Worm (Caenorhabditis elegans) whole organism, mixed stage, embryonic: ENCODE results near the gene C17C3.6.

ENCODE experiments used
- M03D4.4 ChIP-seq: sonication (generic microtip); optimal IDR thresholded peaks from 2 replicates; lab custom pipeline; 2017; ENCODE audit warnings: mild to moderate bottlenecking, missing genetic modification characterization, missing compliant biosample characterization
- bed-3 ChIP-seq: fragments of 200-800 bp; sonication (Bioruptor generic); optimal IDR thresholded peaks from 3 replicates; lab custom pipeline; 2018; ENCODE audit warnings: mild to moderate bottlenecking, missing genetic modification characterization, moderate library complexity, missing compliant biosample characterization
- blmp-1 ChIP-seq: fragments of 150-350 bp; optimal IDR thresholded peaks from 2 replicates; lab custom pipeline; 2014; ENCODE audit warnings: missing biosample characterization, missing genetic modification characterization
- ceh-39 ChIP-seq: fragments of 150-350 bp; optimal IDR thresholded peaks from 2 replicates; lab custom pipeline; 2014; ENCODE audit warnings: missing biosample characterization, missing genetic modification characterization
- ceh-43 ChIP-seq: fragments of 200-800 bp; sonication (Bioruptor generic); optimal IDR thresholded peaks from 2 replicates; lab custom pipeline; 2018; ENCODE audit warnings: mild to moderate bottlenecking, missing genetic modification characterization, moderate library complexity, missing compliant biosample characterization
- ceh-83 ChIP-seq: fragments of 200-800 bp; sonication (Bioruptor generic); optimal IDR thresholded peaks from 2 replicates; lab custom pipeline; 2018; ENCODE audit warnings: mild to moderate bottlenecking, missing genetic modification characterization, missing compliant biosample characterization
- ces-1 ChIP-seq: fragments of 150-350 bp; optimal IDR thresholded peaks from 2 replicates; lab custom pipeline; 2014; ENCODE audit warnings: missing biosample characterization, missing genetic modification reagents, missing genetic modification characterization
- cnd-1 ChIP-seq: fragments of 200-800 bp; sonication (Bioruptor generic); optimal IDR thresholded peaks from 2 replicates; lab custom pipeline; 2018; ENCODE audit warnings: mild to moderate bottlenecking, missing genetic modification characterization, missing compliant biosample characterization
- drap-1 ChIP-seq: fragments of 200-800 bp; sonication (Bioruptor generic); optimal IDR thresholded peaks from 3 replicates; lab custom pipeline; 2018; ENCODE audit warnings: mild to moderate bottlenecking, missing genetic modification characterization, missing compliant biosample characterization
- elt-1 ChIP-seq: sonication (generic microtip); optimal IDR thresholded peaks from 2 replicates; lab custom pipeline; 2017; ENCODE audit warnings: missing genetic modification characterization, mild to moderate bottlenecking, missing compliant biosample characterization, antibody characterized with exemption, moderate library complexity, borderline replicate concordance; ENCODE audit not compliant: insufficient read depth
- elt-3 ChIP-seq: fragments of 150-350 bp; optimal IDR thresholded peaks from 2 replicates; lab custom pipeline; 2014; ENCODE audit warnings: missing biosample characterization, missing genetic modification characterization
- flh-1 ChIP-seq: fragments of 200-800 bp; sonication (Bioruptor generic); optimal IDR thresholded peaks from 2 replicates; lab custom pipeline; 2018; ENCODE audit warnings: mild to moderate bottlenecking, missing genetic modification characterization, moderate library complexity, missing compliant biosample characterization
- ham-2 ChIP-seq: fragments of 200-800 bp; sonication (Bioruptor generic); optimal IDR thresholded peaks from 2 replicates; lab custom pipeline; 2018; ENCODE audit warnings: mild to moderate bottlenecking, missing genetic modification characterization, missing compliant biosample characterization
- hlh-1 ChIP-seq: fragments of 150-350 bp; optimal IDR thresholded peaks from 2 replicates; lab custom pipeline; 2014; ENCODE audit warnings: missing biosample characterization, missing genetic modification reagents, missing genetic modification characterization
- lin-13 ChIP-seq: fragments of 150-350 bp; optimal IDR thresholded peaks from 2 replicates; lab custom pipeline; 2014; ENCODE audit warnings: missing biosample characterization, missing genetic modification characterization
- lin-32 ChIP-seq: fragments of 200-800 bp; sonication (Bioruptor generic); optimal IDR thresholded peaks from 2 replicates; lab custom pipeline; 2018; ENCODE audit warnings: mild to moderate bottlenecking, missing genetic modification characterization, missing compliant biosample characterization
- lsy-2 ChIP-seq: fragments of 150-350 bp; optimal IDR thresholded peaks from 2 replicates; lab custom pipeline; 2014; ENCODE audit warnings: missing biosample characterization, missing genetic modification characterization
- mab-5 ChIP-seq: fragments of 150-350 bp; optimal IDR thresholded peaks from 2 replicates; lab custom pipeline; 2014; ENCODE audit warnings: missing biosample characterization, missing genetic modification characterization
- mep-1 ChIP-seq: fragments of 150-350 bp; optimal IDR thresholded peaks from 2 replicates; lab custom pipeline; 2017; ENCODE audit warnings: missing biosample characterization, missing genetic modification reagents, missing genetic modification characterization, inconsistent platforms
- mls-2 ChIP-seq: sonication (generic microtip); optimal IDR thresholded peaks from 2 replicates; lab custom pipeline; 2016; ENCODE audit warnings: mild to moderate bottlenecking, missing genetic modification characterization, moderate library complexity, missing compliant biosample characterization
- nhr-12 ChIP-seq: fragments of 150-350 bp; optimal IDR thresholded peaks from 2 replicates; lab custom pipeline; 2014; ENCODE audit warnings: missing biosample characterization, missing genetic modification characterization
- nhr-2 ChIP-seq: fragments of 150-350 bp; optimal IDR thresholded peaks from 2 replicates; lab custom pipeline; 2014; ENCODE audit warnings: missing biosample characterization, missing genetic modification characterization
- nhr-237 ChIP-seq: fragments of 150-350 bp; optimal IDR thresholded peaks from 2 replicates; lab custom pipeline; 2014; ENCODE audit warnings: missing biosample characterization, missing genetic modification characterization
- nhr-28 ChIP-seq: fragments of 150-350 bp; optimal IDR thresholded peaks from 2 replicates; lab custom pipeline; 2014; ENCODE audit warnings: missing biosample characterization, missing genetic modification characterization
- nhr-76 ChIP-seq: sonication (generic microtip); optimal IDR thresholded peaks from 2 replicates; lab custom pipeline; 2017; ENCODE audit warnings: missing biosample characterization, missing genetic modification characterization
- pha-4 ChIP-seq: fragments of 150-350 bp; optimal IDR thresholded peaks from 2 replicates; lab custom pipeline; 2018; ENCODE audit warnings: missing biosample characterization, missing genetic modification reagents, missing genetic modification characterization
- sem-2 ChIP-seq: fragments of 200-800 bp; sonication (Bioruptor generic); optimal IDR thresholded peaks from 2 replicates; lab custom pipeline; 2018; ENCODE audit warnings: mild to moderate bottlenecking, missing genetic modification characterization, missing compliant biosample characterization
- sptf-1 ChIP-seq: sonication (generic microtip); optimal IDR thresholded peaks from 2 replicates; lab custom pipeline; 2017; ENCODE audit warnings: mild to moderate bottlenecking, missing genetic modification characterization, moderate library complexity, missing compliant biosample characterization
- tbx-8 ChIP-seq: fragments of 200-800 bp; sonication (Bioruptor generic); optimal IDR thresholded peaks from 2 replicates; lab custom pipeline; 2018; ENCODE audit warnings: mild to moderate bottlenecking, missing genetic modification characterization, moderate library complexity, missing compliant biosample characterization
- unc-120 ChIP-seq: sonication (generic microtip); optimal IDR thresholded peaks from 2 replicates; lab custom pipeline; 2017; ENCODE audit warnings: missing genetic modification characterization, missing compliant biosample characterization; ENCODE audit not compliant: poor library complexity, severe bottlenecking
- unc-39 ChIP-seq: fragments of 150-350 bp; optimal IDR thresholded peaks from 2 replicates; lab custom pipeline; 2014; ENCODE audit warnings: missing biosample characterization, missing genetic modification characterization
- unc-62 ChIP-seq: fragments of 150-350 bp; optimal IDR thresholded peaks from 2 replicates; lab custom pipeline; 2014; ENCODE audit warnings: missing biosample characterization, missing genetic modification reagents, missing genetic modification characterization
- zip-8 ChIP-seq: fragments of 150-350 bp; optimal IDR thresholded peaks from 2 replicates; lab custom pipeline; 2014; ENCODE audit warnings: missing biosample characterization, missing genetic modification characterization
- ztf-11 ChIP-seq: fragments of 150-350 bp; optimal IDR thresholded peaks from 2 replicates; lab custom pipeline; 2014; ENCODE audit warnings: missing biosample characterization, missing genetic modification characterization

The C17C3.6 gene

ce11 chrII:5587794-5588193 is 37.9 kb downstream of the C17C3.6 start:
- TF ChIP-seq elt-3: no peak

- TF ChIP-seq lin-13 (no peak), nhr-237 (tag; lab: Kevin White, UChicago) (no peak), elt-1 (tag; lab: Kevin White, UChicago) (no peak), sptf-1 (no peak), nhr-28 (tag; lab: Kevin White, UChicago) (no peak)
Measured at ce11 chrII:5589690-5590089, 39.8 kb downstream of the C17C3.6 start, which contains the start of gene C17G10.13. C17G10.13 (minus strand) TSS chrII:5589790.

- TF ChIP-seq sem-2 (GFP tag; lab: Kevin White, UChicago): no peak
- no peak for TF ChIP-seq cnd-1 (tag; lab: Kevin White, UChicago)
- TF ChIP-seq nhr-76 (tag; lab: Kevin White, UChicago): no peak
- no peak for TF ChIP-seq sptf-1
- no peak for TF ChIP-seq nhr-237 (tag; lab: Kevin White, UChicago)
- TF ChIP-seq M03D4.4 (tag; lab: Kevin White, UChicago): no peak
- TF ChIP-seq lin-13: no peak
- no peak for TF ChIP-seq elt-3
- TF ChIP-seq pha-4 (tag; lab: Kevin White, UChicago): no peak
- no peak for TF ChIP-seq elt-1 (tag; lab: Kevin White, UChicago)
- TF ChIP-seq ceh-83 (GFP tag; lab: Kevin White, UChicago): no peak
- no peak for TF ChIP-seq ces-1 (GFP tag; lab: Kevin White, UChicago)
- no peak for TF ChIP-seq nhr-28 (tag; lab: Kevin White, UChicago)
- TF ChIP-seq tbx-8 (GFP tag; lab: Kevin White, UChicago): no peak
- no peak for TF ChIP-seq unc-120 (tag; lab: Kevin White, UChicago)
- no peak for TF ChIP-seq hlh-1 (tag; lab: Kevin White, UChicago)
- no peak for TF ChIP-seq ham-2 (GFP tag; lab: Kevin White, UChicago)
Measured at ce11 chrII:5591558-5591957, 41.7 kb downstream of the C17C3.6 start.

ce11 chrII:5592857-5593256 is 43.0 kb downstream of the C17C3.6 start:
- no peak for TF ChIP-seq elt-3
- no peak for TF ChIP-seq unc-62
- no peak for TF ChIP-seq pha-4 (tag; lab: Kevin White, UChicago)
- no peak for TF ChIP-seq unc-39 (tag; lab: Kevin White, UChicago)
- no peak for TF ChIP-seq nhr-237 (tag; lab: Kevin White, UChicago)
- no peak for TF ChIP-seq ham-2 (GFP tag; lab: Kevin White, UChicago)
- no peak for TF ChIP-seq mls-2 (tag; lab: Kevin White, UChicago)

- TF ChIP-seq nhr-28 (tag; lab: Kevin White, UChicago): no peak
- TF ChIP-seq ceh-83 (GFP tag; lab: Kevin White, UChicago): no peak
- peak; percentile 86 for TF ChIP-seq hlh-1 (tag; lab: Kevin White, UChicago)
- TF ChIP-seq drap-1 (GFP tag; lab: Kevin White, UChicago): no peak
- TF ChIP-seq nhr-12: no peak
- TF ChIP-seq ces-1 (GFP tag; lab: Kevin White, UChicago): peak; percentile 45
- TF ChIP-seq lsy-2 (tag; lab: Kevin White, UChicago): peak; percentile 44
- no peak for TF ChIP-seq pha-4 (tag; lab: Kevin White, UChicago)
- no peak for TF ChIP-seq zip-8
- TF ChIP-seq mep-1 (tag; lab: Kevin White, UChicago): peak; percentile 87
- peak; percentile 2 for TF ChIP-seq nhr-2 (tag; lab: Kevin White, UChicago)
- peak; percentile 74 for TF ChIP-seq unc-120 (tag; lab: Kevin White, UChicago)
- TF ChIP-seq mls-2 (tag; lab: Kevin White, UChicago): no peak
- TF ChIP-seq nhr-237 (tag; lab: Kevin White, UChicago): peak; percentile 39
- TF ChIP-seq ham-2 (GFP tag; lab: Kevin White, UChicago): no peak
- no peak for TF ChIP-seq tbx-8 (GFP tag; lab: Kevin White, UChicago)
- TF ChIP-seq sptf-1: no peak
- TF ChIP-seq sem-2 (GFP tag; lab: Kevin White, UChicago): no peak
- no peak for TF ChIP-seq lin-32 (GFP tag; lab: Kevin White, UChicago)
- peak; percentile 81 for TF ChIP-seq lin-13
- TF ChIP-seq bed-3 (GFP tag; lab: Kevin White, UChicago): no peak
- TF ChIP-seq nhr-76 (tag; lab: Kevin White, UChicago): no peak
- TF ChIP-seq cnd-1 (tag; lab: Kevin White, UChicago): peak; percentile 47
- no peak for TF ChIP-seq ztf-11 (tag; lab: Kevin White, UChicago)
- TF ChIP-seq unc-62: peak; percentile 80
- TF ChIP-seq ceh-43: no peak
- peak; percentile 75 for TF ChIP-seq ceh-39 (tag; lab: Kevin White, UChicago)
- no peak for TF ChIP-seq elt-3
- no peak for TF ChIP-seq unc-39 (tag; lab: Kevin White, UChicago)
- no peak for TF ChIP-seq mab-5 (tag; lab: Kevin White, UChicago)
- TF ChIP-seq flh-1 (GFP tag; lab: Kevin White, UChicago): no peak
- no peak for TF ChIP-seq blmp-1 (tag; lab: Kevin White, UChicago)
Measured at ce11 chrII:5593377-5593932, 43.6 kb downstream of the C17C3.6 start, which contains the start of gene cdc-14. cdc-14 (minus strand) TSS chrII:5593427.
